Worm (Caenorhabditis elegans) whole organism, L2 larva: ENCODE results near the gene lgc-48.
A peak's percentile ranks its signal among the peaks of the same experiment; 100 is the strongest.

ENCODE experiments used
- elt-3 ChIP-seq: sonication (generic microtip); optimal IDR thresholded peaks from 2 replicates; lab custom pipeline; 2017; ENCODE audit warnings: missing biosample characterization, missing genetic modification characterization
- mdl-1 ChIP-seq, 2 experiments: fragments of 150-350 bp in 1 of 2; sonication (generic microtip) in 1 of 2; optimal IDR thresholded peaks; 2 replicates each; lab custom pipeline; 2017; ENCODE audit warnings: missing biosample characterization in 2 of 2, missing genetic modification characterization in 2 of 2
- nhr-23 ChIP-seq: fragments of 150-350 bp; optimal IDR thresholded peaks from 2 replicates; lab custom pipeline; 2014; ENCODE audit warnings: missing biosample characterization, missing genetic modification reagents, missing genetic modification characterization
- snpc-4 ChIP-seq: fragments of 150-350 bp; optimal IDR thresholded peaks from 2 replicates; lab custom pipeline; 2014; ENCODE audit warnings: missing biosample characterization, missing genetic modification characterization
- ztf-11 ChIP-seq: sonication (generic microtip); optimal IDR thresholded peaks from 2 replicates; lab custom pipeline; 2017; ENCODE audit warnings: missing biosample characterization, missing genetic modification characterization

DNA sequence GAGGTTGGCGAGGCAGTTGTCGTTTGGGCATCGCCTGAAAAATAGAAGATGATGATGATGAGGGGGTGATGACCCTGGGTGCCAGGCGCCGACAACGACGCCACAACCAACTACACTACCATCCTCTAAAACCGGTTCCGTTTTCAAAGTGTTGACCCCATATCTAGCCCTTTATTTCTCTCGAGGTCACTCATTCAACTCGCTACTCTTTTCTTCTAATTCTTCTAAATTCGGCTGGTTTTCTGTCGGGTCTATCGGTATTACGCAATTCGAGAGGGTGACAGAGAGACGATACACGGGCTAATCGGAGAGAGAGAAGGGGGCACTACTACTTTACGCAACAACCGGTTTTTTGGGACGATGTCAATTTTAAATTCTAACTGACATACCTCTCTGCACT lies 31.3 kb downstream of the lgc-48 start:
- TF ChIP-seq nhr-23 (tag; lab: Kevin White, UChicago) (no peak), ztf-11 (no peak), elt-3 (tag; lab: Kevin White, UChicago) (no peak), snpc-4 (tag; lab: Kevin White, UChicago) (no peak), mdl-1 (tag; optimal IDR thresholded peaks at IDR 0.05; lab: Kevin White, UChicago) (peak in 1 of 2 experiments; percentile 48)
